Worm (Caenorhabditis elegans): ENCODE data around the gene F13D11.4.

- TF ChIP-seq flt-1 (GFP tag; IDR thresholded peaks at IDR 0.05) (no peak), hmg-4 (GFP tag; optimal IDR thresholded peaks at IDR 0.05) (no peak), tra-4 (tag; optimal IDR thresholded peaks at IDR 0.05) (no peak), hnd-1 (tag; optimal IDR thresholded peaks at IDR 0.05) (no peak), sea-1 (GFP tag; conservative IDR thresholded peaks at IDR 0.05) (no peak), ceh-36 (tag; optimal IDR thresholded peaks at IDR 0.05) (no peak), ama-1 (optimal IDR thresholded peaks at IDR 0.05) (no peak), tbx-37 (GFP tag; conservative IDR thresholded peaks at IDR 0.05) (no peak), tbx-11 (GFP tag; IDR thresholded peaks at IDR 0.05) (no peak), ets-7 (tag; optimal IDR thresholded peaks at IDR 0.05) (no peak), F13C5.2 (tag; optimal IDR thresholded peaks at IDR 0.05) (no peak)
Measured at ce11 chrX:5850472-5850871, 15.9 kb upstream of the F13D11.4 start.

Data from whole organism, early embryonic.